ENCODE assay signal across 2 fruit fly cellular contexts in the genomic region with DNA sequence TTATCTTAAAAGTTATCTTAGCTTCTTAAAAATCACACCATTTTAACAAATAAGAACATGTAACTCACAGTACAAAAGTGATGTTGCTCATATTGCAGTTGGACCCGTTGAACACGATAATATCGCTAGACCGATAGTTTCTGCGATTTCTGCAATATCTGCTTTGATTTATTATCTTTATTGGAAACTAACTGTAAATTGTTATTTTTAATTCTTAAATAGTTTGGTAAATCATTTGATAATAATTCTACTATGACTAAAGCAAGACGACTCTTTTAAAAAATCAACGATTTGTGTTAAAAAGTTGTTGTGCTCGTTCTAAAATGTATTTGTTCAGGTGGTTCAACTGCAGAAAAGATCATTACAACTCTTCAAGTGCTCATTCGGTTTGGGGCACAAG.
TF ChIP-seq lines count a peak whose summit lies in the region.

No protein-coding gene starts in this region.

- TF ChIP-seq CTCF in whole organism, embryonic (GFP tag; optimal IDR thresholded peaks at IDR 0.05; lab: Kevin White, UChicago) = no peak

TF ChIP-seq in whole organism, adult, 20 proteins besides CTCF, POLR2A, EP300 and RAD21:
- TF ChIP-seq CG1620 (GFP tag; optimal IDR thresholded peaks at IDR 0.05; lab: Kevin White, UChicago) = no peak
- TF ChIP-seq cic (GFP tag; optimal IDR thresholded peaks at IDR 0.05; lab: Kevin White, UChicago) = no peak
- TF ChIP-seq kay (GFP tag; lab: Kevin White, UChicago; ENCODE audit: borderline replicate concordance) = peak; percentile 64
- no peak for TF ChIP-seq CG11617 (GFP tag; optimal IDR thresholded peaks at IDR 0.05; lab: Kevin White, UChicago)
- TF ChIP-seq Hr96 (GFP tag; optimal IDR thresholded peaks at IDR 0.05; lab: Kevin White, UChicago) = no peak

TF ChIP-seq in whole organism, embryonic, 481 proteins besides CTCF, POLR2A, EP300 and RAD21:
- TF ChIP-seq sens (GFP tag; lab: Kevin White, UChicago) (peak; percentile 61), CG7839 (tag; optimal IDR thresholded peaks at IDR 0.05; lab: Kevin White, UChicago) (no peak)

Comparison
In these comparisons a context has a peak if more than half of its experiments do, and no peak if none do; other contexts are left out.
1. Of the 1 proteins assayed by ChIP-seq in both whole organism, embryonic and whole organism, adult: peak only in whole organism, embryonic: none; only in whole organism, adult: kay; in both: none; in neither: 0.